Worm (Caenorhabditis elegans): ENCODE results near the gene Y42A5A.5.

Y42A5A.5 gene

ce11 chrV:11121247-11121646 lies 11.7 kb upstream of the Y42A5A.5 start:
- TF ChIP-seq F10B5.3 (tag; optimal IDR thresholded peaks at IDR 0.05) (no peak), lin-29 (GFP tag; IDR thresholded peaks at IDR 0.05) (no peak), lir-3 (tag; optimal IDR thresholded peaks at IDR 0.05) (no peak), dpl-1 (GFP tag; optimal IDR thresholded peaks at IDR 0.05) (no peak), daf-8 (GFP tag; IDR thresholded peaks at IDR 0.05) (no peak), daf-12 (tag; optimal IDR thresholded peaks at IDR 0.05) (no peak), ZK546.5 (tag; optimal IDR thresholded peaks at IDR 0.05) (no peak), fos-1 (tag; optimal IDR thresholded peaks at IDR 0.05) (no peak), mdt-29 (GFP tag; IDR thresholded peaks at IDR 0.05) (no peak), zag-1 (tag; optimal IDR thresholded peaks at IDR 0.05) (no peak), ceh-32 (tag; optimal IDR thresholded peaks at IDR 0.05; ENCODE audit: poor library complexity) (no peak), php-3 (GFP tag; IDR thresholded peaks at IDR 0.05) (no peak), zip-11 (GFP tag; IDR thresholded peaks at IDR 0.05) (no peak), snpc-4 (tag; optimal IDR thresholded peaks at IDR 0.05) (no peak), ctbp-1 (GFP tag; IDR thresholded peaks at IDR 0.05) (no peak), nhr-6 (tag; optimal IDR thresholded peaks at IDR 0.05) (peak; percentile 38), nhr-41 (GFP tag; IDR thresholded peaks at IDR 0.05) (no peak), egl-27 (tag; optimal IDR thresholded peaks at IDR 0.05) (no peak), hlh-11 (tag; optimal IDR thresholded peaks at IDR 0.05) (peak; percentile 49), dmd-8 (GFP tag; IDR thresholded peaks at IDR 0.05) (no peak), hlh-30 (tag; optimal IDR thresholded peaks at IDR 0.05; ENCODE audit: insufficient read depth) (peak; percentile 93), nhr-11 (tag; optimal IDR thresholded peaks at IDR 0.05) (peak; percentile 21), arid-1 (GFP tag; conservative IDR thresholded peaks at IDR 0.05) (no peak), unc-39 (tag; optimal IDR thresholded peaks at IDR 0.05) (no peak), spr-3 (GFP tag; optimal IDR thresholded peaks at IDR 0.05) (no peak), F44E2.7 (GFP tag; IDR thresholded peaks at IDR 0.05) (no peak), lin-13 (GFP tag; optimal IDR thresholded peaks at IDR 0.05) (no peak), ceh-20 (GFP tag; IDR thresholded peaks at IDR 0.05) (no peak), lim-7 (GFP tag; IDR thresholded peaks at IDR 0.05) (no peak), unc-62 (GFP tag; optimal IDR thresholded peaks at IDR 0.05 in 1 of 2) (no peak), unc-62 (tag; optimal IDR thresholded peaks at IDR 0.05) (no peak), ces-1 (GFP tag; optimal IDR thresholded peaks at IDR 0.05) (no peak), nhr-102 (tag; optimal IDR thresholded peaks at IDR 0.05) (no peak), nhr-10 (tag; optimal IDR thresholded peaks at IDR 0.05) (no peak), F26F4.8 (GFP tag; conservative IDR thresholded peaks at IDR 0.05) (no peak), hif-1 (tag; optimal IDR thresholded peaks at IDR 0.05) (no peak), tag-97 (GFP tag; IDR thresholded peaks at IDR 0.05) (no peak), saeg-2 (GFP tag; IDR thresholded peaks at IDR 0.05) (no peak), ztf-11 (tag; optimal IDR thresholded peaks at IDR 0.05) (no peak), nhr-111 (GFP tag; optimal IDR thresholded peaks at IDR 0.05) (no peak), mxl-3 (GFP tag; optimal IDR thresholded peaks at IDR 0.05) (peak; percentile 88), zfp-2 (tag; optimal IDR thresholded peaks at IDR 0.05) (no peak), Y105C5A.15 (GFP tag; IDR thresholded peaks at IDR 0.05) (no peak), lin-15B (tag; optimal IDR thresholded peaks at IDR 0.05) (no peak), ceh-62 (tag; optimal IDR thresholded peaks at IDR 0.05) (no peak), Y5F2A.4 (GFP tag; optimal IDR thresholded peaks at IDR 0.05) (no peak), set-16 (GFP tag; IDR thresholded peaks at IDR 0.05) (no peak), D1046.2 (GFP tag; IDR thresholded peaks at IDR 0.05) (no peak), jun-1 (tag; optimal IDR thresholded peaks at IDR 0.05) (no peak), madf-5 (GFP tag; IDR thresholded peaks at IDR 0.05) (no peak), mes-2 (tag; optimal IDR thresholded peaks at IDR 0.05; ENCODE audit: poor library complexity, severe bottlenecking) (peak; percentile 15), madf-9 (GFP tag; conservative IDR thresholded peaks at IDR 0.05) (no peak), duxl-1 (tag; optimal IDR thresholded peaks at IDR 0.05; ENCODE audit: poor library complexity) (no peak)
